Worm (Caenorhabditis elegans): ENCODE data around the gene F09G8.5.

DNA sequence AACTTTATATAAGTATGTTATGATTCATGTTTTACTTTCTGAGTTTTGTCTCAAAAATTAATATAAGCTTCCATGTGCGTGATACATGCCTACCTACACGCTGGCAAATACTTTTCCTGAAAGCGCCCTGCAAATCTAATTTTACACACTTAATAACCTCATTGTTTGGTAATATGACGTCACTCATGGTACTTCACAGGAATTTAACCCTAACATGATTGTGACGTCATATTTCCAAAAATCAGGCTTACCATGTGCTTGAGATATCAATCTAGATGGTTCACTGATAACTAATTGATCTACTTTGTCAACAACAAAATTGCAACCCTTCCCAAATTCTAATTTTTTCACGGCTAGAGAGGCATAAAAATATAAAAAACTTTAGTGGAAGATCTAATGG lies 48.7 kb downstream of the F09G8.5 start:
- TF ChIP-seq mdl-1 (tag; optimal IDR thresholded peaks at IDR 0.05) = no peak
- TF ChIP-seq skn-1 (tag; optimal IDR thresholded peaks at IDR 0.05) = no peak
- TF ChIP-seq ztf-11 (tag; optimal IDR thresholded peaks at IDR 0.05) = no peak
- TF ChIP-seq nhr-237 (tag; optimal IDR thresholded peaks at IDR 0.05) = no peak
- TF ChIP-seq nhr-12 (tag; optimal IDR thresholded peaks at IDR 0.05) = no peak
- TF ChIP-seq fos-1 (tag; optimal IDR thresholded peaks at IDR 0.05) = no peak
- no peak for TF ChIP-seq snpc-4 (tag; optimal IDR thresholded peaks at IDR 0.05)
- TF ChIP-seq elt-1 (tag; optimal IDR thresholded peaks at IDR 0.05) = no peak
- no peak for TF ChIP-seq ama-1 (optimal IDR thresholded peaks at IDR 0.05)
- no peak for TF ChIP-seq nhr-11 (tag; optimal IDR thresholded peaks at IDR 0.05)

Data from whole organism, L2 larva.